Fruit fly (Drosophila melanogaster) whole organism, embryonic: ENCODE measurements around the gene CG14082.

ENCODE experiments used
- Atf-2 ChIP-seq: fragments of 200-800 bp; sonication (Bioruptor generic); optimal IDR thresholded peaks from 2 replicates; lab custom pipeline; 2016; ENCODE audit warnings: missing biosample characterization, missing genetic modification characterization
- CG11398 ChIP-seq: fragments of 200-800 bp; sonication (Bioruptor generic); optimal IDR thresholded peaks from 2 replicates; lab custom pipeline; 2016; ENCODE audit warnings: missing biosample characterization, missing genetic modification characterization
- CG12299 ChIP-seq: fragments of 200-800 bp; sonication (Bioruptor generic); optimal IDR thresholded peaks from 2 replicates; lab custom pipeline; 2018; ENCODE audit warnings: missing biosample characterization, mild to moderate bottlenecking, missing genetic modification characterization
- CG12659 ChIP-seq: fragments of 200-800 bp; sonication (Bioruptor generic); optimal IDR thresholded peaks from 3 replicates; lab custom pipeline; 2017; ENCODE audit warnings: mild to moderate bottlenecking, missing biosample characterization, missing genetic modification reagents, missing genetic modification characterization
- CG13424 ChIP-seq: fragments of 200-800 bp; sonication (Bioruptor generic); optimal IDR thresholded peaks from 2 replicates; lab custom pipeline; 2019; ENCODE audit warnings: missing biosample characterization, mild to moderate bottlenecking, missing genetic modification characterization, moderate library complexity
- CG1529 ChIP-seq: fragments of 200-800 bp; sonication (Bioruptor generic); optimal IDR thresholded peaks from 3 replicates; lab custom pipeline; 2018; ENCODE audit warnings: missing biosample characterization, missing genetic modification characterization
- CG17385 ChIP-seq: fragments of 200-800 bp; sonication (Bioruptor generic); optimal IDR thresholded peaks from 3 replicates; lab custom pipeline; 2018; ENCODE audit warnings: missing biosample characterization, mild to moderate bottlenecking, missing genetic modification characterization
- CG2199 ChIP-seq: fragments of 200-800 bp; sonication (Bioruptor generic); IDR thresholded peaks from 3 replicates; pipeline ENCODE4 v1.3.6; 2022; ENCODE audit warnings: missing biosample characterization, missing genetic modification characterization
- CG30431 ChIP-seq: fragments of 200-800 bp; sonication (Bioruptor generic); optimal IDR thresholded peaks from 2 replicates; lab custom pipeline; 2017; ENCODE audit warnings: missing biosample characterization, missing genetic modification characterization
- CG32532 ChIP-seq: fragments of 200-800 bp; sonication (Bioruptor generic); IDR thresholded peaks from 2 replicates; pipeline ENCODE4 v1.3.6; 2022; ENCODE audit warnings: missing biosample characterization, missing genetic modification characterization
- CG3281 ChIP-seq: fragments of 200-800 bp; sonication (Bioruptor generic); optimal IDR thresholded peaks from 3 replicates; lab custom pipeline; 2017; ENCODE audit warnings: missing biosample characterization, mild to moderate bottlenecking, missing genetic modification characterization
- CG33213 ChIP-seq: fragments of 200-800 bp; sonication (Bioruptor generic); optimal IDR thresholded peaks from 3 replicates; lab custom pipeline; 2016; ENCODE audit warnings: missing biosample characterization, missing genetic modification characterization
- CG3847 ChIP-seq: fragments of 200-800 bp; sonication (Bioruptor generic); IDR thresholded peaks from 2 replicates; pipeline ENCODE4 v1.3.6; 2022; ENCODE audit warnings: missing biosample characterization, missing genetic modification characterization
- CG4730 ChIP-seq: fragments of 200-800 bp; sonication (Bioruptor generic); IDR thresholded peaks from 2 replicates; pipeline ENCODE4 v1.3.6; 2022; ENCODE audit warnings: missing biosample characterization, missing genetic modification characterization
- CG4820 ChIP-seq: fragments of 200-800 bp; sonication (Bioruptor generic); optimal IDR thresholded peaks from 3 replicates; lab custom pipeline; 2016; ENCODE audit warnings: missing biosample characterization, missing genetic modification characterization
- CG5180 ChIP-seq: fragments of 200-800 bp; sonication (Bioruptor generic); optimal IDR thresholded peaks from 3 replicates; lab custom pipeline; 2017; ENCODE audit warnings: missing biosample characterization, missing genetic modification characterization, mild to moderate bottlenecking, moderate library complexity, missing genetic modification reagents
- CG5245 ChIP-seq: fragments of 200-800 bp; sonication (Bioruptor generic); optimal IDR thresholded peaks from 3 replicates; lab custom pipeline; 2016; ENCODE audit warnings: missing biosample characterization, missing genetic modification characterization
- CG5953 ChIP-seq: fragments of 200-800 bp; sonication (Bioruptor generic); IDR thresholded peaks from 2 replicates; pipeline ENCODE4 v1.3.6; 2022; ENCODE audit warnings: missing biosample characterization, missing genetic modification characterization
- CG8388 ChIP-seq: fragments of 200-800 bp; sonication (Bioruptor generic); optimal IDR thresholded peaks from 2 replicates; lab custom pipeline; 2019; ENCODE audit warnings: missing biosample characterization, mild to moderate bottlenecking, missing genetic modification characterization, moderate library complexity
- D ChIP-seq, 2 experiments: fragments of 200-800 bp in 1 of 2; fragments of >200 bp in 1 of 2; sonication (Bioruptor generic) in 1 of 2; optimal IDR thresholded peaks; 2 replicates in 1 of 2; 3 replicates in 1 of 2; lab custom pipeline; 2017; ENCODE audit warnings: mild to moderate bottlenecking in 1 of 2, missing biosample characterization in 1 of 2, missing genetic modification characterization in 1 of 2, missing genetic modification reagents in 1 of 2
- E2f2 ChIP-seq: fragments of 200-800 bp; sonication (Bioruptor generic); IDR thresholded peaks from 2 replicates; pipeline ENCODE4 v1.3.6; 2022; ENCODE audit warnings: missing biosample characterization, missing genetic modification characterization
- Ets97D ChIP-seq: fragments of 200-800 bp; sonication (Bioruptor generic); optimal IDR thresholded peaks from 3 replicates; lab custom pipeline; 2016; ENCODE audit warnings: missing biosample characterization, missing genetic modification characterization
- HHEX ChIP-seq: fragments of 200-800 bp; sonication (Bioruptor generic); optimal IDR thresholded peaks from 3 replicates; lab custom pipeline; 2017; ENCODE audit warnings: missing biosample characterization, mild to moderate bottlenecking, missing genetic modification characterization, missing genetic modification reagents
- Hey ChIP-seq: fragments of 200-800 bp; sonication (Bioruptor generic); optimal IDR thresholded peaks from 3 replicates; lab custom pipeline; 2018; ENCODE audit warnings: missing biosample characterization, mild to moderate bottlenecking, missing genetic modification characterization
- HmgD ChIP-seq: fragments of 200-800 bp; sonication (Bioruptor generic); optimal IDR thresholded peaks from 3 replicates; lab custom pipeline; 2016; ENCODE audit warnings: missing biosample characterization, missing genetic modification characterization
- Hr78 ChIP-seq, 2 experiments: fragments of 200-800 bp in 1 of 2; fragments of >200 bp in 1 of 2; sonication (Bioruptor generic) in 1 of 2; optimal IDR thresholded peaks; 2 replicates each; lab custom pipeline; 2017 to 2019; ENCODE audit warnings: missing biosample characterization in 2 of 2, missing genetic modification characterization in 2 of 2, mild to moderate bottlenecking in 1 of 2, moderate library complexity in 1 of 2
- Hsf ChIP-seq: fragments of 200-800 bp; sonication (Bioruptor generic); optimal IDR thresholded peaks from 3 replicates; lab custom pipeline; 2016; ENCODE audit warnings: missing biosample characterization, missing genetic modification characterization
- Optix ChIP-seq: fragments of 200-800 bp; sonication (Bioruptor generic); IDR thresholded peaks from 3 replicates; pipeline ENCODE4 v1.3.6; 2022; ENCODE audit warnings: missing biosample characterization, missing genetic modification characterization
- Sry-β ChIP-seq: fragments of 200-800 bp; sonication (Bioruptor generic); optimal IDR thresholded peaks from 2 replicates; lab custom pipeline; 2018; ENCODE audit warnings: missing biosample characterization, mild to moderate bottlenecking, missing genetic modification characterization, moderate library complexity
- Xbp1 ChIP-seq: fragments of 200-800 bp; sonication (Bioruptor generic); optimal IDR thresholded peaks from 3 replicates; lab custom pipeline; 2016; ENCODE audit warnings: missing biosample characterization, mild to moderate bottlenecking, missing genetic modification characterization
- ap ChIP-seq: fragments of 200-800 bp; sonication (Bioruptor generic); IDR thresholded peaks from 2 replicates; pipeline ENCODE4 v1.3.6; 2022; ENCODE audit warnings: missing biosample characterization, missing genetic modification characterization
- bab2 ChIP-seq: fragments of 200-800 bp; sonication (Bioruptor generic); optimal IDR thresholded peaks from 2 replicates; lab custom pipeline; 2016; ENCODE audit warnings: missing biosample characterization, missing genetic modification characterization
- crc ChIP-seq: fragments of 200-800 bp; sonication (Bioruptor generic); optimal IDR thresholded peaks from 2 replicates; lab custom pipeline; 2016; ENCODE audit warnings: missing biosample characterization, missing genetic modification characterization
- crol ChIP-seq: fragments of 200-800 bp; sonication (Bioruptor generic); IDR thresholded peaks from 2 replicates; pipeline ENCODE4 v1.3.6; 2022; ENCODE audit warnings: missing biosample characterization, missing genetic modification characterization
- gt ChIP-seq: fragments of 200-800 bp; sonication (Bioruptor generic); IDR thresholded peaks from 2 replicates; pipeline ENCODE4 v1.3.6; 2022; ENCODE audit warnings: missing biosample characterization, missing genetic modification characterization
- ham ChIP-seq: fragments of 200-800 bp; sonication (Bioruptor generic); IDR thresholded peaks from 2 replicates; pipeline ENCODE4 v1.3.6; 2022; ENCODE audit warnings: missing biosample characterization, missing genetic modification characterization
- hb ChIP-seq: fragments of 200-800 bp; sonication (Bioruptor generic); IDR thresholded peaks from 3 replicates; pipeline ENCODE4 v1.3.6; 2022; ENCODE audit warnings: missing biosample characterization, missing genetic modification characterization; ENCODE audit not compliant: partially characterized antibody
- her ChIP-seq: fragments of 200-800 bp; sonication (Bioruptor generic); optimal IDR thresholded peaks from 2 replicates; lab custom pipeline; 2016; ENCODE audit warnings: missing biosample characterization, missing genetic modification characterization
- kni ChIP-seq: fragments of 200-800 bp; sonication (Bioruptor generic); optimal IDR thresholded peaks from 3 replicates; lab custom pipeline; 2017; ENCODE audit warnings: mild to moderate bottlenecking, missing biosample characterization, missing genetic modification reagents, missing genetic modification characterization
- knrl ChIP-seq: fragments of 200-800 bp; sonication (Bioruptor generic); IDR thresholded peaks from 3 replicates; pipeline ENCODE4 v1.3.6; 2022; ENCODE audit warnings: missing biosample characterization, missing genetic modification characterization; ENCODE audit not compliant: partially characterized antibody
- pnt ChIP-seq: fragments of 200-800 bp; sonication (Bioruptor generic); optimal IDR thresholded peaks from 3 replicates; lab custom pipeline; 2016; ENCODE audit warnings: missing biosample characterization, missing genetic modification characterization
- sc ChIP-seq, 3 experiments: fragments of >200 bp in 2 of 3; fragments of 200-800 bp in 1 of 3; sonication (Bioruptor generic) in 1 of 3; optimal IDR thresholded peaks; 2 replicates in 2 of 3; 3 replicates in 1 of 3; lab custom pipeline; 2017; ENCODE audit warnings: mild to moderate bottlenecking in 1 of 3, missing biosample characterization in 1 of 3, missing genetic modification characterization in 1 of 3, missing genetic modification reagents in 1 of 3
- sd ChIP-seq: fragments of 200-800 bp; sonication (Bioruptor generic); optimal IDR thresholded peaks from 3 replicates; lab custom pipeline; 2018; ENCODE audit warnings: missing biosample characterization, mild to moderate bottlenecking, missing genetic modification characterization, moderate library complexity
- tgo ChIP-seq: fragments of 200-800 bp; sonication (Bioruptor generic); IDR thresholded peaks from 3 replicates; pipeline ENCODE4 v1.3.6; 2022; ENCODE audit warnings: missing biosample characterization, missing genetic modification characterization
- twi ChIP-seq: fragments of 200-800 bp; optimal IDR thresholded peaks from 2 replicates; lab custom pipeline; 2019; ENCODE audit warnings: missing biosample characterization, mild to moderate bottlenecking, missing genetic modification characterization, moderate library complexity
- wdn ChIP-seq: fragments of 200-800 bp; sonication (Bioruptor generic); IDR thresholded peaks from 2 replicates; pipeline ENCODE4 v1.3.6; 2022; ENCODE audit warnings: missing biosample characterization, missing genetic modification characterization
- z ChIP-seq: fragments of 200-800 bp; sonication (Bioruptor generic); IDR thresholded peaks from 3 replicates; pipeline ENCODE4 v1.3.6; 2022; ENCODE audit warnings: missing biosample characterization, missing genetic modification characterization

The CG14082 gene

dm6 chr3L:19062472-19063409 is 76.0 kb downstream of the CG14082 start, which contains the start of the genes Ugt316A1 and Sfxn2 (continued):
- TF ChIP-seq sc (optimal IDR thresholded peaks at IDR 0.05; lab: Kevin White, UChicago) (no peak), sc (GFP tag; optimal IDR thresholded peaks at IDR 0.05; lab: Kevin White, UChicago) (no peak), E2f2 (GFP tag; lab: Robert Waterston, UW) (peak; percentile 64; the same call in 1 of the 2 replicates), crol (GFP tag; lab: Robert Waterston, UW) (peak; percentile 64; the same call in 1 of the 2 replicates), CG30431 (GFP tag; lab: Kevin White, UChicago) (peak; percentile 25), pnt (GFP tag; lab: Kevin White, UChicago) (peak; percentile 47), CG12299 (peak; percentile 55), ham (no peak), CG32532 (no peak), Atf-2 (GFP tag; lab: Kevin White, UChicago) (no peak), CG33213 (no peak), Sry-β (GFP tag; lab: Kevin White, UChicago) (peak; percentile 100), CG8388 (GFP tag; lab: Kevin White, UChicago) (no peak), gt (GFP tag; lab: Robert Waterston, UW) (no peak), CG12659 (peak; percentile 66), tgo (peak; percentile 14; the same call in 1 of the 3 replicates), her (GFP tag; lab: Kevin White, UChicago) (peak; percentile 2), Hr78 (GFP tag; optimal IDR thresholded peaks at IDR 0.05; lab: Kevin White, UChicago) (no peak), z (0 out of 3 replicates have a peak, but pooled peaks have one; percentile 21), Optix (GFP tag; lab: Robert Waterston, UW) (peak; percentile 51; the same call in 1 of the 3 replicates), kni (GFP tag; lab: Kevin White, UChicago) (no peak), CG3281 (GFP tag; lab: Kevin White, UChicago) (no peak), CG4730 (GFP tag; lab: Robert Waterston, UW) (no peak), Hsf (peak; percentile 61), wdn (GFP tag; lab: Robert Waterston, UW) (0 out of 2 replicates have a peak, but pooled peaks have one; percentile 48), CG17385 (peak; percentile 98), hb (GFP tag; lab: Robert Waterston, UW) (no peak), HHEX (GFP tag; lab: Kevin White, UChicago) (no peak), CG13424 (peak; percentile 54), sd (tag; lab: Kevin White, UChicago) (peak; percentile 55), D (optimal IDR thresholded peaks at IDR 0.05; lab: Kevin White, UChicago) (no peak), D (GFP tag; optimal IDR thresholded peaks at IDR 0.05; lab: Kevin White, UChicago) (no peak), knrl (GFP tag; lab: Robert Waterston, UW) (peak; percentile 70; the same call in 1 of the 3 replicates), CG5953 (GFP tag; lab: Robert Waterston, UW) (no peak), Xbp1 (GFP tag; lab: Kevin White, UChicago) (peak; percentile 64), crc (peak; percentile 20), Hey (no peak), CG11398 (GFP tag; lab: Kevin White, UChicago) (no peak), CG5245 (peak; percentile 16), CG4820 (GFP tag; lab: Kevin White, UChicago) (peak; percentile 44), Ets97D (peak; percentile 62), HmgD (GFP tag; lab: Kevin White, UChicago) (peak; percentile 33), CG2199 (GFP tag; lab: Robert Waterston, UW) (no peak), CG3847 (GFP tag; lab: Robert Waterston, UW) (peak; percentile 70), CG5180 (GFP tag; lab: Kevin White, UChicago) (no peak), ap (GFP tag; lab: Robert Waterston, UW) (no peak), twi (tag; lab: Kevin White, UChicago) (peak; percentile 12), CG1529 (GFP tag; lab: Kevin White, UChicago) (no peak), bab2 (peak; percentile 19)
